Worm (Caenorhabditis elegans) whole organism, L4 larva: ENCODE data around the gene F49H12.3.
A peak's percentile ranks its signal among the peaks of the same experiment; 100 is the strongest.
"Not testable (repeated sequence)": the region's sequence is repeated elsewhere in the genome, so short reads cannot be mapped to it uniquely, and the experiment has no call there.

Experiments used
- D1046.2 ChIP-seq: fragments of 200-800 bp; sonication (Bioruptor generic); IDR thresholded peaks from 2 replicates; pipeline ENCODE4 v1.3.6; 2022; ENCODE audit warnings: missing genetic modification characterization, missing compliant biosample characterization
- F26F4.8 ChIP-seq: fragments of 200-800 bp; sonication (Bioruptor generic); conservative IDR thresholded peaks from 2 replicates; pipeline ENCODE4 v1.3.6; 2022; ENCODE audit warnings: missing genetic modification characterization, missing compliant biosample characterization
- F44E2.7 ChIP-seq: fragments of 200-800 bp; sonication (Bioruptor generic); IDR thresholded peaks from 2 replicates; pipeline ENCODE4 v2.1.2; 2022; ENCODE audit warnings: missing genetic modification characterization, missing compliant biosample characterization
- T26A8.4 ChIP-seq: fragments of 200-800 bp; sonication (Bioruptor generic); IDR thresholded peaks from 2 replicates; pipeline ENCODE4 v1.3.6; 2022; ENCODE audit warnings: missing genetic modification characterization, missing compliant biosample characterization
- Y105C5A.15 ChIP-seq: fragments of 200-800 bp; sonication (Bioruptor generic); IDR thresholded peaks from 2 replicates; pipeline ENCODE4 v1.3.6; 2022; ENCODE audit warnings: missing genetic modification characterization, missing compliant biosample characterization
- Y48G9A.11 ChIP-seq: fragments of 200-800 bp; sonication (Bioruptor generic); IDR thresholded peaks from 2 replicates; pipeline ENCODE4 v1.3.6; 2022; ENCODE audit warnings: missing genetic modification reagents, missing genetic modification characterization, missing compliant biosample characterization
- Y75B8A.6 ChIP-seq: fragments of 200-800 bp; sonication (Bioruptor generic); IDR thresholded peaks from 2 replicates; pipeline ENCODE4 v1.3.6; 2022; ENCODE audit warnings: missing genetic modification reagents, missing genetic modification characterization, missing compliant biosample characterization
- ZK337.2 ChIP-seq: fragments of 200-800 bp; sonication (Bioruptor generic); IDR thresholded peaks from 2 replicates; pipeline ENCODE4 v1.3.6; 2022; ENCODE audit warnings: missing genetic modification reagents, missing genetic modification characterization, missing compliant biosample characterization
- arid-1 ChIP-seq: fragments of 200-800 bp; sonication (Bioruptor generic); conservative IDR thresholded peaks from 2 replicates; pipeline ENCODE4 v1.3.6; 2022; ENCODE audit warnings: missing genetic modification reagents, missing genetic modification characterization, missing compliant biosample characterization
- ceh-44 ChIP-seq: fragments of 200-800 bp; sonication (Bioruptor generic); IDR thresholded peaks from 2 replicates; pipeline ENCODE4 v1.3.6; 2022; ENCODE audit warnings: missing genetic modification reagents, missing genetic modification characterization, missing compliant biosample characterization
- ctbp-1 ChIP-seq: fragments of 200-800 bp; sonication (Bioruptor generic); IDR thresholded peaks from 2 replicates; pipeline ENCODE4 v1.3.6; 2022; ENCODE audit warnings: missing genetic modification reagents, missing genetic modification characterization, missing compliant biosample characterization
- dmd-6 ChIP-seq: fragments of 200-800 bp; sonication (Bioruptor generic); IDR thresholded peaks from 2 replicates; pipeline ENCODE4 v1.3.6; 2022; ENCODE audit warnings: missing genetic modification reagents, missing genetic modification characterization, missing compliant biosample characterization
- dmd-9 ChIP-seq: fragments of 200-800 bp; sonication (Bioruptor generic); IDR thresholded peaks from 2 replicates; pipeline ENCODE4 v1.3.6; 2022; ENCODE audit warnings: missing genetic modification reagents, missing genetic modification characterization, missing compliant biosample characterization
- egl-43 ChIP-seq: fragments of 200-800 bp; sonication (Bioruptor generic); IDR thresholded peaks from 2 replicates; pipeline ENCODE4 v1.3.6; 2022; ENCODE audit warnings: missing genetic modification reagents, missing genetic modification characterization, missing compliant biosample characterization
- lim-7 ChIP-seq: fragments of 200-800 bp; sonication (Bioruptor generic); IDR thresholded peaks from 2 replicates; pipeline ENCODE4 v1.3.6; 2022; ENCODE audit warnings: missing genetic modification characterization, missing compliant biosample characterization
- lin-1 ChIP-seq: fragments of 200-800 bp; sonication (Bioruptor generic); IDR thresholded peaks from 2 replicates; pipeline ENCODE4 v1.3.6; 2022; ENCODE audit warnings: missing genetic modification reagents, missing genetic modification characterization, missing compliant biosample characterization
- madf-5 ChIP-seq, 2 experiments: fragments of 200-800 bp; sonication (Bioruptor generic); IDR thresholded peaks; 2 replicates each; pipeline ENCODE4 v1.3.6; 2022; ENCODE audit warnings: missing compliant biosample characterization in 2 of 2, missing genetic modification characterization in 2 of 2
- madf-9 ChIP-seq: fragments of 200-800 bp; sonication (Bioruptor generic); conservative IDR thresholded peaks from 2 replicates; pipeline ENCODE4 v1.3.6; 2022; ENCODE audit warnings: missing genetic modification reagents, missing genetic modification characterization, missing compliant biosample characterization
- mdt-29 ChIP-seq: fragments of 200-800 bp; sonication (Bioruptor generic); IDR thresholded peaks from 2 replicates; pipeline ENCODE4 v1.3.6; 2022; ENCODE audit warnings: missing genetic modification reagents, missing genetic modification characterization, missing compliant biosample characterization
- nhr-42 ChIP-seq: fragments of 200-800 bp; sonication (Bioruptor generic); IDR thresholded peaks from 2 replicates; pipeline ENCODE4 v1.3.6; 2022; ENCODE audit warnings: missing genetic modification characterization, missing compliant biosample characterization
- pha-4 ChIP-seq, 2 experiments: fragments of 150-350 bp in 1 of 2; fragments of 200-800 bp in 1 of 2; sonication (Bioruptor generic) in 1 of 2; IDR thresholded peaks in 1 of 2; optimal IDR thresholded peaks in 1 of 2; 2 replicates each; pipeline versions ENCODE4 v1.3.6 to Lab custom; 2014 to 2022; ENCODE audit warnings: missing genetic modification characterization in 2 of 2, missing genetic modification reagents in 2 of 2, missing biosample characterization in 1 of 2, missing compliant biosample characterization in 1 of 2
- php-3 ChIP-seq: fragments of 200-800 bp; sonication (Bioruptor generic); IDR thresholded peaks from 2 replicates; pipeline ENCODE4 v1.3.6; 2022; ENCODE audit warnings: missing genetic modification reagents, missing genetic modification characterization, missing compliant biosample characterization
- set-16 ChIP-seq: fragments of 200-800 bp; sonication (Bioruptor generic); IDR thresholded peaks from 2 replicates; pipeline ENCODE4 v1.3.6; 2022; ENCODE audit warnings: missing genetic modification reagents, missing genetic modification characterization, missing compliant biosample characterization
- snpc-1.2 ChIP-seq: fragments of 200-800 bp; sonication (Bioruptor generic); IDR thresholded peaks from 2 replicates; pipeline ENCODE4 v1.3.6; 2022; ENCODE audit warnings: missing genetic modification reagents, missing genetic modification characterization, missing compliant biosample characterization
- tag-97 ChIP-seq: fragments of 200-800 bp; sonication (Bioruptor generic); IDR thresholded peaks from 2 replicates; pipeline ENCODE4 v1.3.6; 2022; ENCODE audit warnings: missing genetic modification characterization, missing compliant biosample characterization
- tra-1 ChIP-seq: fragments of 200-800 bp; sonication (Bioruptor generic); IDR thresholded peaks from 2 replicates; pipeline ENCODE4 v1.3.6; 2022; ENCODE audit warnings: missing genetic modification reagents, missing genetic modification characterization, missing compliant biosample characterization
- vab-7 ChIP-seq: fragments of 200-800 bp; sonication (Bioruptor generic); IDR thresholded peaks from 2 replicates; pipeline ENCODE4 v1.3.6; 2022; ENCODE audit warnings: missing genetic modification reagents, missing genetic modification characterization, missing compliant biosample characterization
- zip-11 ChIP-seq: fragments of 200-800 bp; sonication (Bioruptor generic); IDR thresholded peaks from 2 replicates; pipeline ENCODE4 v1.3.6; 2022; ENCODE audit warnings: missing genetic modification characterization, missing compliant biosample characterization

The F49H12.3 gene

DNA sequence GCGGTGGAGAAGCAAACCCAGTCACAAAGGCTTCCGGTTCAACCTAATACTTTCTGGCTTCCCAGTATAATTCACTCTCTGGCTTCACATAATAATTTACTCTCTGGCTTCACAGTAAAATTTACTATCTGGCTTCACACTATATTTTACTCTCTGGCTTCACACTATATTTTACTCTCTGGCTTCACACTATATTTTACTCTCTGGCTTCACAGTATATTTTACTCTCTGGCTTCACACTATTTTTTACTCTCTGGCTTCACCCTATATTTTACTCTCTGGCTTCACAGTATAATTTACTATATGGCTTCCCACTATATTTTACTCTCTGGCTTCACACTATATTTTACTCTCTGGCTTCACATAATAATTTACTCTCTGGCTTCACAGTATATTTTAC lies 27.3 kb upstream of the F49H12.3 start:
- 0 out of 2 replicates have a peak, but pooled peaks have one; percentile 7 for TF ChIP-seq set-16 (GFP tag; lab: Robert Waterston, UW)

DNA sequence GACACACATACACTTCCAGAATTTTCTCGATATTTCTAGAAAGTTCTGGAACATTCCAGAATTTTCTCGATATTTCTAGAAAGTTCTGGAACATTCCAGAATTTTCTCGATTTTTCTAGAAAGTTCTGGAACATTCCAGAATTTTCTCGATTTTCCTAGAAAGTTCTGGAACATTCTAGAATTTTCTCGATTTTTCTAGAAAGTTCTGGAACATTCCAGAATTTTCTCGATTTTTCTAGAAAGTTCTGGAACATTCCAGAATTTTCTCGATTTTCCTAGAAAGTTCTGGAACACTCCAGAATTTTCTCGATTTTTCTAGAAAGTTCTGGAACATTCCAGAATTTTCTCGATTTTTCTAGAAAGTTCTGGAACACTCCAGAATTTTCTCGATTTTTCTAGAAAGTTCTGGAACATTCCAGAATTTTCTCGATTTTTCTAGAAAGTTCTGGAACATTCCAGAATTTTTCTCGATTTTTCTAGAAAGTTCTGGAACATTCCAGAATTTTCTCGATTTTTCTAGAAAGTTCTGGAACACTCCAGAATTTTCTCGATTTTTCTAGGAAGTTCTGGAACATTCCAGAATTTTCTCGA lies 26.3 kb upstream of the F49H12.3 start:
- TF ChIP-seq madf-5 (GFP tag; IDR thresholded peaks at IDR 0.05; lab: Robert Waterston, UW) (peak in 1 of 2 experiments; percentile 61; a peak in 1 of 4 replicates), arid-1 (GFP tag; lab: Robert Waterston, UW) (peak; percentile 82), zip-11 (GFP tag; lab: Robert Waterston, UW) (0 out of 2 replicates have a peak, but pooled peaks have one; percentile 14), pha-4 (GFP tag; IDR thresholded peaks at IDR 0.05; lab: Robert Waterston, UW) (peak; percentile 84; the same call in 1 of the 2 replicates), ctbp-1 (peak; percentile 72), lin-1 (GFP tag; lab: Robert Waterston, UW) (peak; percentile 95), tra-1 (GFP tag; lab: Robert Waterston, UW) (peak; percentile 75; the same call in 1 of the 2 replicates), Y105C5A.15 (GFP tag; lab: Robert Waterston, UW) (peak; percentile 86), F26F4.8 (GFP tag; lab: Robert Waterston, UW) (peak; percentile 79), mdt-29 (peak; percentile 97), egl-43 (GFP tag; lab: Robert Waterston, UW) (peak; percentile 26; the same call in 1 of the 2 replicates), lim-7 (GFP tag; lab: Robert Waterston, UW) (peak; percentile 88), snpc-1.2 (GFP tag; lab: Robert Waterston, UW) (peak; percentile 80), dmd-6 (0 out of 2 replicates have a peak, but pooled peaks have one; percentile 22), Y48G9A.11 (GFP tag; lab: Robert Waterston, UW) (peak; percentile 49; the same call in 1 of the 2 replicates), madf-9 (GFP tag; lab: Robert Waterston, UW) (peak; percentile 64), dmd-9 (GFP tag; lab: Robert Waterston, UW) (0 out of 2 replicates have a peak, but pooled peaks have one; percentile 13), Y75B8A.6 (GFP tag; lab: Robert Waterston, UW) (peak; percentile 83; the same call in 1 of the 2 replicates), vab-7 (peak; percentile 71)
- not testable (repeated sequence) for TF ChIP-seq pha-4 (tag; optimal IDR thresholded peaks at IDR 0.05; lab: Kevin White, UChicago)

DNA sequence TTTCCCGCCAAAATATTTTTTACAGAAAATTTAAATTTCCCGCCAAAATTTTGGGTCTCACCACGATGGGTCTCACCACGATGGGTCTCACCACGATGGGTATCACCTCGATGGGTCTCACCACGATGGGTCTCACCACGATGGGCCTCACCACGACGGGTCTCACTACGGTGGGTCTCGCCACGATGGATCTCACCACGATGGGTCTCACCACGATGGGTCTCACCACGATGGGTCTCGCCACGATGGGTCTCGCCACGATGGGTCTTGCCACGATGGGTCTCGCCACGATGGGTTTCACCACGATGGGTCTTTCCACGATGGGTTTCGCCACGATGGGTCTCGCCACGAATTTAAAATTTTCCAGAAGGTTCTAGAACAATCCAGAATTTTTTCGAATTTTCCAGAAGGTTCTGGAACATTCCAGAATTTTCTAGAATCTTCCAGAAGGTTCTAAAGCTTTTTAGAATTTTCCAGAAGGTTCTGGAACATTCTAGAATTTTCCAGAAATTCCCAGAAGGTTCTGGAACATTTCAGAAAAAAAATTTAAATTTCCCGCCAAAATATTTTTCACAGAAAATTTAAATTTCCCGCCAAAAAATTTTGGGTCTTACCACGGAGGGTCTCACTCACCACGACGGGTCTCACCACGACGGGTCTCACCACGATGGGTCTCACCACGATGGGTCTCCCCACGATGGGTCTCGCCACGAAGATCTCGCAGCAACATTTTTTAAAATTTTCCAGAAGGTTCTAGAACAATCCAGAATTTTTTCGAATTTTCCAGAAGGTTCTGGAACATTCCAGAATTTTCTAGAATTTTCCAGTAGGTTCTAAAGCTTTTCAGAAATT lies 25.5 kb upstream of the F49H12.3 start:
- peak; percentile 54; the same call in 1 of the 2 replicates for TF ChIP-seq egl-43 (GFP tag; lab: Robert Waterston, UW)
- TF ChIP-seq php-3 (GFP tag; lab: Robert Waterston, UW), result 0 out of 2 replicates have a peak, but pooled peaks have one; percentile 37
- peak; percentile 42; the same call in 1 of the 2 replicates for TF ChIP-seq F44E2.7
- TF ChIP-seq pha-4 (GFP tag; IDR thresholded peaks at IDR 0.05; lab: Robert Waterston, UW), result 0 out of 2 replicates have a peak, but pooled peaks have one; percentile 14
- not testable (repeated sequence) for TF ChIP-seq pha-4 (tag; optimal IDR thresholded peaks at IDR 0.05; lab: Kevin White, UChicago)
- TF ChIP-seq madf-5 (GFP tag; IDR thresholded peaks at IDR 0.05; lab: Robert Waterston, UW), result peak; percentile 15 to 58; a peak in 2 of 4 replicates
- 0 out of 2 replicates have a peak, but pooled peaks have one; percentile 49 for TF ChIP-seq ceh-44 (GFP tag; lab: Robert Waterston, UW)
- TF ChIP-seq ZK337.2 (GFP tag; lab: Robert Waterston, UW), result peak; percentile 36; the same call in 1 of the 2 replicates
- TF ChIP-seq set-16 (GFP tag; lab: Robert Waterston, UW), result peak; percentile 87
- TF ChIP-seq tag-97 (GFP tag; lab: Robert Waterston, UW), result 0 out of 2 replicates have a peak, but pooled peaks have one; percentile 30
- 0 out of 2 replicates have a peak, but pooled peaks have one; percentile 29 for TF ChIP-seq T26A8.4 (GFP tag; lab: Robert Waterston, UW)
- peak; percentile 65; the same call in 1 of the 2 replicates for TF ChIP-seq dmd-9 (GFP tag; lab: Robert Waterston, UW)
- TF ChIP-seq Y48G9A.11 (GFP tag; lab: Robert Waterston, UW), result 0 out of 2 replicates have a peak, but pooled peaks have one; percentile 8
- TF ChIP-seq tra-1 (GFP tag; lab: Robert Waterston, UW), result 0 out of 2 replicates have a peak, but pooled peaks have one; percentile 11
- TF ChIP-seq madf-9 (GFP tag; lab: Robert Waterston, UW), result 0 out of 2 replicates have a peak, but pooled peaks have one; percentile 25
- peak; percentile 75; the same call in 1 of the 2 replicates for TF ChIP-seq D1046.2 (GFP tag; lab: Robert Waterston, UW)
- peak; percentile 81; the same call in 1 of the 2 replicates for TF ChIP-seq nhr-42
- TF ChIP-seq zip-11 (GFP tag; lab: Robert Waterston, UW), result 0 out of 2 replicates have a peak, but pooled peaks have one; percentile 34
- 0 out of 2 replicates have a peak, but pooled peaks have one; percentile 16 for TF ChIP-seq Y75B8A.6 (GFP tag; lab: Robert Waterston, UW)
- TF ChIP-seq lim-7 (GFP tag; lab: Robert Waterston, UW), result peak; percentile 65; the same call in 1 of the 2 replicates
